Worm (Caenorhabditis elegans) whole organism, L2 larva: Measurements from ENCODE around the gene T04C4.3.

Experiments used
- ama-1 ChIP-seq: fragments of 150-350 bp; optimal IDR thresholded peaks from 2 replicates; lab custom pipeline; 2018; ENCODE audit warnings: inconsistent platforms
- egl-27 ChIP-seq: sonication (generic microtip); optimal IDR thresholded peaks from 3 replicates; lab custom pipeline; 2017; ENCODE audit warnings: missing biosample characterization, missing genetic modification reagents, missing genetic modification characterization
- fos-1 ChIP-seq: fragments of 150-350 bp; optimal IDR thresholded peaks from 2 replicates; lab custom pipeline; 2014; ENCODE audit warnings: missing biosample characterization, missing genetic modification characterization
- nhr-6 ChIP-seq: fragments of 150-350 bp; optimal IDR thresholded peaks from 2 replicates; lab custom pipeline; 2014; ENCODE audit warnings: missing biosample characterization, missing genetic modification characterization
- skn-1 ChIP-seq: sonication (generic microtip); optimal IDR thresholded peaks from 2 replicates; lab custom pipeline; 2017; ENCODE audit warnings: missing biosample characterization, missing genetic modification characterization
- ztf-4 ChIP-seq: fragments of 150-350 bp; optimal IDR thresholded peaks from 2 replicates; lab custom pipeline; 2014; ENCODE audit warnings: missing biosample characterization, missing genetic modification characterization

DNA sequence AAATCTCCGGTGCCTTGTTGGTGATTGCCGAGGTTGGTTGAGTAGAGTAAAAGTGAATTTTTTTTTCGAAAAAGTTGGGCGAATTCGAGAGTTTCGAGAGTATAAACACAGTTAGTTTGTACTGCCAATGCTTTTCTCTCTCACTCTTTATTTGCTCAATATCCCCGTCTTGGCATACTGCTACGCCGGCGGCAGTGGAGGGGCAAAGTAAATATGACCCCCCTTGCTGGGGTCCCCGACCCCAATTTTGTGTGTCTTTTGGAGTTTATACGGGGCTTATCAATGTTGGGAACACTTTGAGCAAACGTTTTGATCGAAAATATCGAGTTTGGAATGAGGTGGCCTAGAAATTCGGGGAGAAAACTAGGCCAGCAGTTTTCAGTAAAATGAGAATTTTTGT is 48.1 kb downstream of the T04C4.3 start, which contains the start of gene C54E4.4:
- TF ChIP-seq ztf-4 (no peak), fos-1 (tag; lab: Kevin White, UChicago) (no peak), ama-1 (no peak), egl-27 (tag; lab: Kevin White, UChicago) (no peak), nhr-6 (tag; lab: Kevin White, UChicago) (no peak), skn-1 (no peak)
